Worm (Caenorhabditis elegans) whole organism, young adult: ENCODE data around the gene nekl-4.
A peak's percentile ranks its signal among the peaks of the same experiment; 100 is the strongest.

Source experiments
- B0019.2 ChIP-seq: fragments of 200-800 bp; sonication (Bioruptor generic); conservative IDR thresholded peaks from 2 replicates; pipeline ENCODE4 v1.3.6; 2022; ENCODE audit warnings: missing genetic modification reagents, missing genetic modification characterization, missing compliant biosample characterization
- B0261.1 ChIP-seq: sonication (generic microtip); optimal IDR thresholded peaks from 2 replicates; lab custom pipeline; 2016; ENCODE audit warnings: mild to moderate bottlenecking, missing genetic modification characterization, moderate library complexity, missing compliant biosample characterization
- C06A6.2 ChIP-seq: fragments of 200-800 bp; sonication (Bioruptor generic); conservative IDR thresholded peaks from 2 replicates; pipeline ENCODE4 v1.3.6; 2022; ENCODE audit warnings: missing genetic modification characterization, missing compliant biosample characterization
- C17E4.6 ChIP-seq: fragments of 200-800 bp; sonication (Bioruptor generic); IDR thresholded peaks from 2 replicates; pipeline ENCODE4 v1.3.6; 2022; ENCODE audit warnings: missing genetic modification reagents, missing genetic modification characterization, missing compliant biosample characterization
- D2030.7 ChIP-seq: fragments of 200-800 bp; sonication (Bioruptor generic); IDR thresholded peaks from 2 replicates; pipeline ENCODE4 v1.3.6; 2022; ENCODE audit warnings: missing genetic modification reagents, missing genetic modification characterization, missing compliant biosample characterization
- F23B12.7 ChIP-seq: sonication (generic microtip); optimal IDR thresholded peaks from 2 replicates; lab custom pipeline; 2017; ENCODE audit warnings: missing genetic modification characterization, mild to moderate bottlenecking, missing compliant biosample characterization, antibody characterized with exemption, moderate library complexity; ENCODE audit not compliant: insufficient read depth
- F33H1.4 ChIP-seq: fragments of 200-800 bp; sonication (Bioruptor generic); IDR thresholded peaks from 2 replicates; pipeline ENCODE4 v1.3.6; 2022; ENCODE audit warnings: missing genetic modification reagents, missing genetic modification characterization, missing compliant biosample characterization
- Y67H2A.10 ChIP-seq: fragments of 200-800 bp; sonication (Bioruptor generic); conservative IDR thresholded peaks from 2 replicates; pipeline ENCODE4 v1.3.6; 2022; ENCODE audit warnings: missing genetic modification reagents, missing genetic modification characterization, missing compliant biosample characterization
- Y79H2A.3 ChIP-seq: fragments of 200-800 bp; sonication (Bioruptor generic); conservative IDR thresholded peaks from 2 replicates; pipeline ENCODE4 v1.3.6; 2022; ENCODE audit warnings: missing genetic modification reagents, missing genetic modification characterization, missing compliant biosample characterization
- ZK185.1 ChIP-seq: sonication (generic microtip); optimal IDR thresholded peaks from 2 replicates; lab custom pipeline; 2016; ENCODE audit warnings: mild to moderate bottlenecking, missing genetic modification characterization, missing compliant biosample characterization; ENCODE audit not compliant: poor library complexity, severe bottlenecking
- aptf-2 ChIP-seq: fragments of 200-800 bp; sonication (Bioruptor generic); conservative IDR thresholded peaks from 2 replicates; pipeline ENCODE4 v1.3.6; 2022; ENCODE audit warnings: missing genetic modification reagents, missing genetic modification characterization, missing compliant biosample characterization
- atf-7 ChIP-seq: sonication (generic microtip); optimal IDR thresholded peaks from 2 replicates; lab custom pipeline; 2017; ENCODE audit warnings: mild to moderate bottlenecking, missing genetic modification characterization, missing compliant biosample characterization
- attf-3 ChIP-seq: fragments of 200-800 bp; sonication (Bioruptor generic); conservative IDR thresholded peaks from 2 replicates; pipeline ENCODE4 v1.3.6; 2022; ENCODE audit warnings: missing genetic modification reagents, missing genetic modification characterization, missing compliant biosample characterization
- attf-5 ChIP-seq: fragments of 200-800 bp; sonication (Bioruptor generic); optimal IDR thresholded peaks from 2 replicates; lab custom pipeline; 2018; ENCODE audit warnings: mild to moderate bottlenecking, missing genetic modification characterization, missing compliant biosample characterization
- ccch-3 ChIP-seq: fragments of 200-800 bp; sonication (Bioruptor generic); optimal IDR thresholded peaks from 2 replicates; lab custom pipeline; 2018; ENCODE audit warnings: mild to moderate bottlenecking, missing genetic modification characterization, missing compliant biosample characterization
- cebp-1 ChIP-seq, 2 experiments: fragments of 200-800 bp in 1 of 2; sonication (Bioruptor generic) in 1 of 2; sonication (generic microtip) in 1 of 2; IDR thresholded peaks in 1 of 2; optimal IDR thresholded peaks in 1 of 2; 2 replicates each; pipeline versions ENCODE4 v1.3.6 to Lab custom; 2017 to 2022; ENCODE audit warnings: missing compliant biosample characterization in 2 of 2, missing genetic modification characterization in 2 of 2, mild to moderate bottlenecking in 1 of 2, missing genetic modification reagents in 1 of 2, moderate library complexity in 1 of 2
- ceh-100 ChIP-seq: fragments of 200-800 bp; sonication (Bioruptor generic); IDR thresholded peaks from 2 replicates; pipeline ENCODE4 v1.3.6; 2022; ENCODE audit warnings: missing genetic modification reagents, missing genetic modification characterization, missing compliant biosample characterization
- ceh-40 ChIP-seq: fragments of 200-800 bp; sonication (Bioruptor generic); IDR thresholded peaks from 2 replicates; pipeline ENCODE4 v1.3.6; 2022; ENCODE audit warnings: missing genetic modification characterization, missing compliant biosample characterization
- ceh-79 ChIP-seq: sonication (generic microtip); optimal IDR thresholded peaks from 2 replicates; lab custom pipeline; 2017; ENCODE audit warnings: mild to moderate bottlenecking, missing genetic modification characterization, missing compliant biosample characterization
- ceh-91 ChIP-seq: fragments of 200-800 bp; sonication (Bioruptor generic); IDR thresholded peaks from 2 replicates; pipeline ENCODE4 v1.3.6; 2022; ENCODE audit warnings: missing genetic modification reagents, missing genetic modification characterization, missing compliant biosample characterization
- egl-44 ChIP-seq: fragments of 200-800 bp; sonication (Bioruptor generic); IDR thresholded peaks from 2 replicates; pipeline ENCODE4 v1.3.6; 2022; ENCODE audit warnings: missing genetic modification reagents, missing genetic modification characterization, missing compliant biosample characterization
- ekl-4 ChIP-seq: fragments of 200-800 bp; sonication (Bioruptor generic); IDR thresholded peaks from 2 replicates; pipeline ENCODE4 v1.3.6; 2022; ENCODE audit warnings: missing genetic modification reagents, missing genetic modification characterization, missing compliant biosample characterization
- ets-4 ChIP-seq: fragments of 200-800 bp; sonication (Bioruptor generic); optimal IDR thresholded peaks from 2 replicates; lab custom pipeline; 2018; ENCODE audit warnings: mild to moderate bottlenecking, missing genetic modification characterization, missing compliant biosample characterization
- hlh-12 ChIP-seq: sonication (generic microtip); optimal IDR thresholded peaks from 2 replicates; lab custom pipeline; 2016; ENCODE audit warnings: missing genetic modification characterization, missing compliant biosample characterization
- hlh-26 ChIP-seq: fragments of 200-800 bp; sonication (Bioruptor generic); conservative IDR thresholded peaks from 2 replicates; pipeline ENCODE4 v1.3.6; 2022; ENCODE audit warnings: missing genetic modification reagents, missing genetic modification characterization, missing compliant biosample characterization
- hmg-20 ChIP-seq: fragments of 200-800 bp; sonication (Bioruptor generic); IDR thresholded peaks from 2 replicates; pipeline ENCODE4 v1.3.6; 2022; ENCODE audit warnings: missing genetic modification reagents, missing genetic modification characterization, missing compliant biosample characterization
- lin-35 ChIP-seq, 3 experiments: fragments of 150-350 bp in 2 of 3; sonication (generic microtip) in 1 of 3; optimal IDR thresholded peaks; 2 replicates each; lab custom pipeline; 2014 to 2018; ENCODE audit warnings: missing biosample characterization in 3 of 3, missing genetic modification characterization in 3 of 3, missing genetic modification reagents in 3 of 3
- lir-1 ChIP-seq: fragments of 200-800 bp; sonication (Bioruptor generic); conservative IDR thresholded peaks from 2 replicates; pipeline ENCODE4 v1.3.6; 2022; ENCODE audit warnings: missing genetic modification reagents, missing genetic modification characterization, missing compliant biosample characterization
- lsl-1 ChIP-seq: fragments of 200-800 bp; sonication (Bioruptor generic); optimal IDR thresholded peaks from 2 replicates; lab custom pipeline; 2018; ENCODE audit warnings: mild to moderate bottlenecking, missing genetic modification characterization, moderate library complexity, missing compliant biosample characterization
- madf-3 ChIP-seq: fragments of 200-800 bp; sonication (Bioruptor generic); IDR thresholded peaks from 2 replicates; pipeline ENCODE4 v1.3.6; 2022; ENCODE audit warnings: missing genetic modification reagents, missing genetic modification characterization, missing compliant biosample characterization
- madf-6 ChIP-seq: fragments of 200-800 bp; sonication (Bioruptor generic); IDR thresholded peaks from 2 replicates; pipeline ENCODE4 v1.3.6; 2022; ENCODE audit warnings: missing genetic modification reagents, missing genetic modification characterization, missing compliant biosample characterization
- mel-28 ChIP-seq: sonication (generic microtip); optimal IDR thresholded peaks from 2 replicates; lab custom pipeline; 2016; ENCODE audit warnings: borderline replicate concordance, mild to moderate bottlenecking, missing genetic modification characterization, missing compliant biosample characterization
- mes-4 ChIP-seq: sonication (generic microtip); optimal IDR thresholded peaks from 2 replicates; lab custom pipeline; 2016; ENCODE audit warnings: missing genotype, missing genetic modification characterization, missing compliant biosample characterization
- nfya-1 ChIP-seq: sonication (generic microtip); optimal IDR thresholded peaks from 2 replicates; lab custom pipeline; 2017; ENCODE audit warnings: antibody characterized with exemption, missing compliant biosample characterization, missing genetic modification characterization, borderline replicate concordance; ENCODE audit not compliant: insufficient read depth
- nhr-120 ChIP-seq: fragments of 200-800 bp; sonication (Bioruptor generic); IDR thresholded peaks from 2 replicates; pipeline ENCODE4 v1.3.6; 2022; ENCODE audit warnings: missing genetic modification characterization, missing compliant biosample characterization
- nhr-27 ChIP-seq: fragments of 200-800 bp; sonication (Bioruptor generic); optimal IDR thresholded peaks from 2 replicates; lab custom pipeline; 2018; ENCODE audit warnings: mild to moderate bottlenecking, missing genetic modification characterization, moderate library complexity, missing compliant biosample characterization
- nhr-90 ChIP-seq: sonication (generic microtip); optimal IDR thresholded peaks from 2 replicates; lab custom pipeline; 2016; ENCODE audit warnings: missing genotype, mild to moderate bottlenecking, missing genetic modification characterization, missing compliant biosample characterization
- sdz-38 ChIP-seq: sonication (generic microtip); optimal IDR thresholded peaks from 2 replicates; lab custom pipeline; 2016; ENCODE audit warnings: missing genotype, missing genetic modification characterization, missing compliant biosample characterization
- somi-1 ChIP-seq: fragments of 200-800 bp; sonication (Bioruptor generic); optimal IDR thresholded peaks from 2 replicates; lab custom pipeline; 2018; ENCODE audit warnings: mild to moderate bottlenecking, missing genetic modification characterization, missing compliant biosample characterization
- sptf-2 ChIP-seq: fragments of 200-800 bp; sonication (Bioruptor generic); optimal IDR thresholded peaks from 2 replicates; lab custom pipeline; 2018; ENCODE audit warnings: mild to moderate bottlenecking, missing genetic modification characterization, missing compliant biosample characterization
- tbp1 ChIP-seq: fragments of 200-800 bp; sonication (Bioruptor generic); optimal IDR thresholded peaks from 2 replicates; lab custom pipeline; 2018; ENCODE audit warnings: mild to moderate bottlenecking, missing genetic modification characterization, missing compliant biosample characterization
- tlf-1 ChIP-seq: fragments of 200-800 bp; sonication (Bioruptor generic); optimal IDR thresholded peaks from 2 replicates; lab custom pipeline; 2018; ENCODE audit warnings: mild to moderate bottlenecking, missing genetic modification characterization, missing compliant biosample characterization
- unc-62 ChIP-seq: fragments of 150-350 bp; optimal IDR thresholded peaks from 2 replicates; lab custom pipeline; 2014; ENCODE audit warnings: missing biosample characterization, missing genetic modification reagents, missing genetic modification characterization
- xnd-1 ChIP-seq: sonication (generic microtip); optimal IDR thresholded peaks from 2 replicates; lab custom pipeline; 2016; ENCODE audit warnings: missing genotype, missing genetic modification reagents, missing genetic modification characterization, missing compliant biosample characterization
- zfh-2 ChIP-seq: fragments of 200-800 bp; sonication (Bioruptor generic); conservative IDR thresholded peaks from 2 replicates; pipeline ENCODE4 v1.3.6; 2022; ENCODE audit warnings: missing genetic modification reagents, missing genetic modification characterization, missing compliant biosample characterization
- ztf-18 ChIP-seq: sonication (generic microtip); optimal IDR thresholded peaks from 2 replicates; lab custom pipeline; 2016; ENCODE audit warnings: missing genotype, mild to moderate bottlenecking, missing genetic modification characterization, missing compliant biosample characterization
- ztf-25 ChIP-seq: fragments of 200-800 bp; sonication (Bioruptor generic); IDR thresholded peaks from 2 replicates; pipeline ENCODE4 v1.3.6; 2022; ENCODE audit warnings: missing genetic modification reagents, missing genetic modification characterization, missing compliant biosample characterization
- ztf-6 ChIP-seq: fragments of 200-800 bp; sonication (Bioruptor generic); IDR thresholded peaks from 2 replicates; pipeline ENCODE4 v1.3.6; 2022; ENCODE audit warnings: missing genetic modification reagents, missing genetic modification characterization, missing compliant biosample characterization

nekl-4 gene

ce11 chrIII:5553098-5553497 is 35.8 kb upstream of the nekl-4 start (continued):
- TF ChIP-seq cebp-1 (GFP tag; IDR thresholded peaks at IDR 0.05; lab: Robert Waterston, UW) (0 out of 2 replicates have a peak, but pooled peaks have one; percentile 17), cebp-1 (tag; optimal IDR thresholded peaks at IDR 0.05; lab: Kevin White, UChicago) (peak; percentile 64), egl-44 (GFP tag; lab: Robert Waterston, UW) (no peak), ztf-6 (no peak), aptf-2 (no peak), nhr-27 (tag; lab: Kevin White, UChicago) (no peak), B0261.1 (tag; lab: Kevin White, UChicago) (no peak), sdz-38 (no peak), zfh-2 (GFP tag; lab: Robert Waterston, UW) (no peak), nfya-1 (tag; lab: Kevin White, UChicago) (no peak), ets-4 (GFP tag; lab: Kevin White, UChicago) (peak; percentile 2), hmg-20 (GFP tag; lab: Robert Waterston, UW) (no peak), ccch-3 (GFP tag; lab: Kevin White, UChicago) (no peak), ztf-25 (GFP tag; lab: Robert Waterston, UW) (no peak), ztf-18 (tag; lab: Kevin White, UChicago) (no peak), xnd-1 (no peak), F23B12.7 (peak; percentile 20), B0019.2 (no peak), ceh-40 (no peak), Y67H2A.10 (GFP tag; lab: Robert Waterston, UW) (no peak), C17E4.6 (GFP tag; lab: Robert Waterston, UW) (no peak), somi-1 (no peak), hlh-26 (GFP tag; lab: Robert Waterston, UW) (no peak), nhr-90 (tag; lab: Kevin White, UChicago) (peak; percentile 53), tbp1 (GFP tag; lab: Kevin White, UChicago) (peak; percentile 13), ekl-4 (GFP tag; lab: Robert Waterston, UW) (no peak), C06A6.2 (GFP tag; lab: Robert Waterston, UW) (no peak), lsl-1 (no peak), Y79H2A.3 (GFP tag; lab: Robert Waterston, UW) (no peak; the same call in 1 of the 2 replicates), ZK185.1 (tag; lab: Kevin White, UChicago) (no peak), F33H1.4 (GFP tag; lab: Robert Waterston, UW) (no peak), madf-3 (GFP tag; lab: Robert Waterston, UW) (no peak), hlh-12 (tag; lab: Kevin White, UChicago) (no peak), lir-1 (0 out of 2 replicates have a peak, but pooled peaks have one; percentile 10), atf-7 (peak; percentile 64), unc-62 (peak; percentile 90), ceh-100 (GFP tag; lab: Robert Waterston, UW) (no peak), lin-35 (GFP tag; optimal IDR thresholded peaks at IDR 0.05; lab: Kevin White, UChicago) (no peak), tlf-1 (peak; percentile 48), mes-4 (tag; lab: Kevin White, UChicago) (no peak), mel-28 (tag; lab: Kevin White, UChicago) (no peak), D2030.7 (no peak), attf-3 (no peak), ceh-91 (GFP tag; lab: Robert Waterston, UW) (no peak), ceh-79 (no peak), nhr-120 (no peak), attf-5 (GFP tag; lab: Kevin White, UChicago) (peak; percentile 45), sptf-2 (GFP tag; lab: Kevin White, UChicago) (no peak), madf-6 (GFP tag; lab: Robert Waterston, UW) (peak; percentile 11; the same call in 1 of the 2 replicates)
